Worm (Caenorhabditis elegans) whole organism, mixed stage, embryonic: ENCODE measurements around the gene daf-2.

ENCODE experiments used
- ces-1 ChIP-seq: fragments of 150-350 bp; optimal IDR thresholded peaks from 2 replicates; lab custom pipeline; 2014; ENCODE audit warnings: missing biosample characterization, missing genetic modification reagents, missing genetic modification characterization
- flh-1 ChIP-seq: fragments of 200-800 bp; sonication (Bioruptor generic); optimal IDR thresholded peaks from 2 replicates; lab custom pipeline; 2018; ENCODE audit warnings: mild to moderate bottlenecking, missing genetic modification characterization, moderate library complexity, missing compliant biosample characterization
- mls-2 ChIP-seq: sonication (generic microtip); optimal IDR thresholded peaks from 2 replicates; lab custom pipeline; 2016; ENCODE audit warnings: mild to moderate bottlenecking, missing genetic modification characterization, moderate library complexity, missing compliant biosample characterization
- nhr-237 ChIP-seq: fragments of 150-350 bp; optimal IDR thresholded peaks from 2 replicates; lab custom pipeline; 2014; ENCODE audit warnings: missing biosample characterization, missing genetic modification characterization
- ztf-11 ChIP-seq: fragments of 150-350 bp; optimal IDR thresholded peaks from 2 replicates; lab custom pipeline; 2014; ENCODE audit warnings: missing biosample characterization, missing genetic modification characterization

- TF ChIP-seq mls-2 (tag; lab: Kevin White, UChicago) (no peak), flh-1 (GFP tag; lab: Kevin White, UChicago) (no peak), nhr-237 (tag; lab: Kevin White, UChicago) (no peak), ces-1 (GFP tag; lab: Kevin White, UChicago) (no peak), ztf-11 (tag; lab: Kevin White, UChicago) (no peak)
Measured at ce11 chrIII:3026679-3027078, 14.0 kb downstream of the daf-2 start.
